Worm (Caenorhabditis elegans) whole organism, mixed stage, embryonic: ENCODE results near the gene Y50D7A.8.

Experiments used
- M03D4.4 ChIP-seq: sonication (generic microtip); optimal IDR thresholded peaks from 2 replicates; lab custom pipeline; 2017; ENCODE audit warnings: mild to moderate bottlenecking, missing genetic modification characterization, missing compliant biosample characterization
- blmp-1 ChIP-seq: fragments of 150-350 bp; optimal IDR thresholded peaks from 2 replicates; lab custom pipeline; 2014; ENCODE audit warnings: missing biosample characterization, missing genetic modification characterization
- ceh-39 ChIP-seq: fragments of 150-350 bp; optimal IDR thresholded peaks from 2 replicates; lab custom pipeline; 2014; ENCODE audit warnings: missing biosample characterization, missing genetic modification characterization
- ceh-43 ChIP-seq: fragments of 200-800 bp; sonication (Bioruptor generic); optimal IDR thresholded peaks from 2 replicates; lab custom pipeline; 2018; ENCODE audit warnings: mild to moderate bottlenecking, missing genetic modification characterization, moderate library complexity, missing compliant biosample characterization
- ceh-83 ChIP-seq: fragments of 200-800 bp; sonication (Bioruptor generic); optimal IDR thresholded peaks from 2 replicates; lab custom pipeline; 2018; ENCODE audit warnings: mild to moderate bottlenecking, missing genetic modification characterization, missing compliant biosample characterization
- cnd-1 ChIP-seq: fragments of 200-800 bp; sonication (Bioruptor generic); optimal IDR thresholded peaks from 2 replicates; lab custom pipeline; 2018; ENCODE audit warnings: mild to moderate bottlenecking, missing genetic modification characterization, missing compliant biosample characterization
- drap-1 ChIP-seq: fragments of 200-800 bp; sonication (Bioruptor generic); optimal IDR thresholded peaks from 3 replicates; lab custom pipeline; 2018; ENCODE audit warnings: mild to moderate bottlenecking, missing genetic modification characterization, missing compliant biosample characterization
- elt-1 ChIP-seq: sonication (generic microtip); optimal IDR thresholded peaks from 2 replicates; lab custom pipeline; 2017; ENCODE audit warnings: missing genetic modification characterization, mild to moderate bottlenecking, missing compliant biosample characterization, antibody characterized with exemption, moderate library complexity, borderline replicate concordance; ENCODE audit not compliant: insufficient read depth
- flh-1 ChIP-seq: fragments of 200-800 bp; sonication (Bioruptor generic); optimal IDR thresholded peaks from 2 replicates; lab custom pipeline; 2018; ENCODE audit warnings: mild to moderate bottlenecking, missing genetic modification characterization, moderate library complexity, missing compliant biosample characterization
- ham-2 ChIP-seq: fragments of 200-800 bp; sonication (Bioruptor generic); optimal IDR thresholded peaks from 2 replicates; lab custom pipeline; 2018; ENCODE audit warnings: mild to moderate bottlenecking, missing genetic modification characterization, missing compliant biosample characterization
- hlh-1 ChIP-seq: fragments of 150-350 bp; optimal IDR thresholded peaks from 2 replicates; lab custom pipeline; 2014; ENCODE audit warnings: missing biosample characterization, missing genetic modification reagents, missing genetic modification characterization
- lin-32 ChIP-seq: fragments of 200-800 bp; sonication (Bioruptor generic); optimal IDR thresholded peaks from 2 replicates; lab custom pipeline; 2018; ENCODE audit warnings: mild to moderate bottlenecking, missing genetic modification characterization, missing compliant biosample characterization
- lsy-2 ChIP-seq: fragments of 150-350 bp; optimal IDR thresholded peaks from 2 replicates; lab custom pipeline; 2014; ENCODE audit warnings: missing biosample characterization, missing genetic modification characterization
- mab-5 ChIP-seq: fragments of 150-350 bp; optimal IDR thresholded peaks from 2 replicates; lab custom pipeline; 2014; ENCODE audit warnings: missing biosample characterization, missing genetic modification characterization
- mep-1 ChIP-seq: fragments of 150-350 bp; optimal IDR thresholded peaks from 2 replicates; lab custom pipeline; 2017; ENCODE audit warnings: missing biosample characterization, missing genetic modification reagents, missing genetic modification characterization, inconsistent platforms
- mls-2 ChIP-seq: sonication (generic microtip); optimal IDR thresholded peaks from 2 replicates; lab custom pipeline; 2016; ENCODE audit warnings: mild to moderate bottlenecking, missing genetic modification characterization, moderate library complexity, missing compliant biosample characterization
- nhr-12 ChIP-seq: fragments of 150-350 bp; optimal IDR thresholded peaks from 2 replicates; lab custom pipeline; 2014; ENCODE audit warnings: missing biosample characterization, missing genetic modification characterization
- nhr-2 ChIP-seq: fragments of 150-350 bp; optimal IDR thresholded peaks from 2 replicates; lab custom pipeline; 2014; ENCODE audit warnings: missing biosample characterization, missing genetic modification characterization
- nhr-237 ChIP-seq: fragments of 150-350 bp; optimal IDR thresholded peaks from 2 replicates; lab custom pipeline; 2014; ENCODE audit warnings: missing biosample characterization, missing genetic modification characterization
- nhr-28 ChIP-seq: fragments of 150-350 bp; optimal IDR thresholded peaks from 2 replicates; lab custom pipeline; 2014; ENCODE audit warnings: missing biosample characterization, missing genetic modification characterization
- nhr-76 ChIP-seq: sonication (generic microtip); optimal IDR thresholded peaks from 2 replicates; lab custom pipeline; 2017; ENCODE audit warnings: missing biosample characterization, missing genetic modification characterization
- pha-4 ChIP-seq: fragments of 150-350 bp; optimal IDR thresholded peaks from 2 replicates; lab custom pipeline; 2018; ENCODE audit warnings: missing biosample characterization, missing genetic modification reagents, missing genetic modification characterization
- sem-2 ChIP-seq: fragments of 200-800 bp; sonication (Bioruptor generic); optimal IDR thresholded peaks from 2 replicates; lab custom pipeline; 2018; ENCODE audit warnings: mild to moderate bottlenecking, missing genetic modification characterization, missing compliant biosample characterization
- snpc-4 ChIP-seq: fragments of 150-350 bp; optimal IDR thresholded peaks from 2 replicates; lab custom pipeline; 2014; ENCODE audit warnings: missing biosample characterization, missing genetic modification characterization
- sptf-1 ChIP-seq: sonication (generic microtip); optimal IDR thresholded peaks from 2 replicates; lab custom pipeline; 2017; ENCODE audit warnings: mild to moderate bottlenecking, missing genetic modification characterization, moderate library complexity, missing compliant biosample characterization
- tbx-8 ChIP-seq: fragments of 200-800 bp; sonication (Bioruptor generic); optimal IDR thresholded peaks from 2 replicates; lab custom pipeline; 2018; ENCODE audit warnings: mild to moderate bottlenecking, missing genetic modification characterization, moderate library complexity, missing compliant biosample characterization
- unc-120 ChIP-seq: sonication (generic microtip); optimal IDR thresholded peaks from 2 replicates; lab custom pipeline; 2017; ENCODE audit warnings: missing genetic modification characterization, missing compliant biosample characterization; ENCODE audit not compliant: poor library complexity, severe bottlenecking
- unc-39 ChIP-seq: fragments of 150-350 bp; optimal IDR thresholded peaks from 2 replicates; lab custom pipeline; 2014; ENCODE audit warnings: missing biosample characterization, missing genetic modification characterization
- unc-62 ChIP-seq: fragments of 150-350 bp; optimal IDR thresholded peaks from 2 replicates; lab custom pipeline; 2014; ENCODE audit warnings: missing biosample characterization, missing genetic modification reagents, missing genetic modification characterization
- zip-8 ChIP-seq: fragments of 150-350 bp; optimal IDR thresholded peaks from 2 replicates; lab custom pipeline; 2014; ENCODE audit warnings: missing biosample characterization, missing genetic modification characterization
- ztf-11 ChIP-seq: fragments of 150-350 bp; optimal IDR thresholded peaks from 2 replicates; lab custom pipeline; 2014; ENCODE audit warnings: missing biosample characterization, missing genetic modification characterization

Y50D7A.8 gene

DNA sequence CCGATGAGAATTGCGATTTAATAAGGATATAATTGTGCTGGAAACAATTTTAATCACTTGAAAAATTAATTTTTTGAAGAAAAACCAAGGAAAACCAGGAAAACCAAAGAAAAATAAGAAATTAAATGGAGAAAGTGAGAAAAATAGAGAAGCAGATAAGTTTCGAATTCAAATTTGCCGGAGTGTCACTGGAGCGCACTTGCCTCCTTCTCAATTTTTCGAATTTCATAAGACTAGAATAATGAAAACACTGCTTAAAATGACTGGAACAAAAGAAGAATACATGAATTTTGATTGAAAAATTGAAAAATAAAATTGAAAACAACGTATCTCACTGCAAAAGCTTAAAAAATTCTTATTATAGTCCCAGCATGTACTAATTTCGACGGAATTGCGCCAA is 5.4 kb upstream of the Y50D7A.8 start:
- TF ChIP-seq lsy-2 (tag; lab: Kevin White, UChicago) (no peak), nhr-76 (tag; lab: Kevin White, UChicago) (no peak), drap-1 (GFP tag; lab: Kevin White, UChicago) (no peak), zip-8 (tag; lab: Kevin White, UChicago) (no peak)
- TF ChIP-seq, all 35 proteins: peak for 0

ce11 chrIII:347351-347750 is 4.3 kb upstream of the Y50D7A.8 start:
- no peak for TF ChIP-seq ceh-39 (tag; lab: Kevin White, UChicago)
- TF ChIP-seq nhr-2 = no peak
- TF ChIP-seq mep-1 = no peak
- TF ChIP-seq tbx-8 (GFP tag; lab: Kevin White, UChicago) = no peak
- TF ChIP-seq elt-1 (tag; lab: Kevin White, UChicago) = no peak
- no peak for TF ChIP-seq flh-1 (GFP tag; lab: Kevin White, UChicago)
- no peak for TF ChIP-seq cnd-1 (tag; lab: Kevin White, UChicago)
- no peak for TF ChIP-seq hlh-1
- TF ChIP-seq snpc-4 (tag; lab: Kevin White, UChicago) = no peak
- no peak for TF ChIP-seq nhr-76 (tag; lab: Kevin White, UChicago)
- no peak for TF ChIP-seq ham-2 (GFP tag; lab: Kevin White, UChicago)
- no peak for TF ChIP-seq zip-8 (tag; lab: Kevin White, UChicago)
- no peak for TF ChIP-seq lin-32 (GFP tag; lab: Kevin White, UChicago)
- TF ChIP-seq M03D4.4 (tag; lab: Kevin White, UChicago) = no peak
- no peak for TF ChIP-seq lsy-2 (tag; lab: Kevin White, UChicago)
- no peak for TF ChIP-seq nhr-28 (tag; lab: Kevin White, UChicago)
- no peak for TF ChIP-seq ceh-43
- TF ChIP-seq, all 35 proteins: peak for 0

- TF ChIP-seq sptf-1 (tag; lab: Kevin White, UChicago) = no peak
- TF ChIP-seq nhr-12 (tag; lab: Kevin White, UChicago) = no peak
- no peak for TF ChIP-seq lsy-2 (tag; lab: Kevin White, UChicago)
- TF ChIP-seq mab-5 = no peak
- TF ChIP-seq blmp-1 (tag; lab: Kevin White, UChicago) = no peak
Observed at ce11 chrIII:346942-347341, 3.9 kb upstream of the Y50D7A.8 start.

DNA sequence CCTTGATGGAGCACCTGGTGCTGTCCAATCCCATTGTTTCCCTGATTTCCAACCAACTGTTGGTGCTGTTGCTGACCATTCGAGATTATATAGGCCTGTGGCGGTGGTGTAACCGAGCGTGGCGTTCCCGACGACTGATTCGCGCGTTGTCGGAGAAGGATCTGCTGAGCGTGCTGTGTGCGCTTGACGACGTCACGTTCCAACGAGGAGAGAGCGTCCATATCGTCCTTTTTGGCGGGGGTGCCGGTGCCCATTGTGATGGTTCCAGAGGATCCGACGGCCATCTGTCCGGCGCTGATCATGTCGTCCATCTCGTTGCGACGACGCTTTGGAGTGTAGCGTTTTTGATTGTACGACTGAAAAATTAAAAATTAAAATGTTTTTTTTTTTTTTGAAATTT is 2.5 kb upstream of the Y50D7A.8 start:
- TF ChIP-seq drap-1 (GFP tag; lab: Kevin White, UChicago) (no peak), nhr-28 (tag; lab: Kevin White, UChicago) (no peak), tbx-8 (GFP tag; lab: Kevin White, UChicago) (no peak), nhr-76 (tag; lab: Kevin White, UChicago) (no peak), mab-5 (no peak), nhr-237 (tag; lab: Kevin White, UChicago) (no peak), sem-2 (GFP tag; lab: Kevin White, UChicago) (no peak), nhr-12 (tag; lab: Kevin White, UChicago) (no peak), unc-39 (tag; lab: Kevin White, UChicago) (no peak), ztf-11 (tag; lab: Kevin White, UChicago) (no peak), zip-8 (tag; lab: Kevin White, UChicago) (no peak), hlh-1 (no peak), unc-62 (GFP tag; lab: Kevin White, UChicago) (no peak), flh-1 (GFP tag; lab: Kevin White, UChicago) (no peak), ceh-83 (GFP tag; lab: Kevin White, UChicago) (no peak)
- TF ChIP-seq, all 35 proteins: peak for 0

DNA sequence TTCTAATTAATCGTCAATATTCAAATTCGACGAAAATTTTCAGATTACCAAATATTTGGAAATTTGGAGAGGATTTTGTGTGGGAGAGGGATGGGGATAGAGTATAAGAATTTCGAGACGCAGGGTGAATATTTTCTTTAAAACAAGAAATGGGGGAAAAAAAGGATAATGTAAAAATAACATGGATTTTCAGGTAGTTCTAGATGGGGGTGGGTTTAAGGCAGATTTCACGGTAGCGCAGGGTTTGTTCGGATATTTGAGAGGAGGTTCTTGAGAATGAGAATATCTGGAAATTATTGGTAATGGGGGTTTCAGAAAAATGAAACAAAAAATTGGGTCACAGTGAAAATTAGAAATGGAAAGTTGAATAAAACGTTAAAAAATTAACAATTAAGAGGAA is 1.3 kb upstream of the Y50D7A.8 start:
- TF ChIP-seq sem-2 (GFP tag; lab: Kevin White, UChicago) (no peak), nhr-2 (no peak), ceh-39 (tag; lab: Kevin White, UChicago) (no peak), lin-32 (GFP tag; lab: Kevin White, UChicago) (no peak), mls-2 (no peak), cnd-1 (tag; lab: Kevin White, UChicago) (no peak), ztf-11 (tag; lab: Kevin White, UChicago) (no peak), mab-5 (no peak), lsy-2 (tag; lab: Kevin White, UChicago) (no peak), nhr-12 (tag; lab: Kevin White, UChicago) (no peak), nhr-28 (tag; lab: Kevin White, UChicago) (no peak), unc-120 (tag; lab: Kevin White, UChicago) (no peak), ham-2 (GFP tag; lab: Kevin White, UChicago) (no peak), hlh-1 (no peak), flh-1 (GFP tag; lab: Kevin White, UChicago) (no peak), pha-4 (tag; lab: Kevin White, UChicago) (no peak)
